Worm (Caenorhabditis elegans) whole organism, L4 larva: ENCODE results near the gene pot-1.
A peak's percentile ranks its signal among the peaks of the same experiment; 100 is the strongest.

ENCODE experiments used
- ama-1 ChIP-seq: fragments of 150-350 bp; optimal IDR thresholded peaks from 2 replicates; lab custom pipeline; 2014; ENCODE audit warnings: inconsistent platforms, mixed read lengths
- ceh-62 ChIP-seq: sonication (generic microtip); optimal IDR thresholded peaks from 2 replicates; lab custom pipeline; 2017; ENCODE audit warnings: missing biosample characterization, missing genetic modification characterization
- dpl-1 ChIP-seq: fragments of 150-350 bp; optimal IDR thresholded peaks from 2 replicates; lab custom pipeline; 2014; ENCODE audit warnings: missing biosample characterization, missing genetic modification reagents, missing genetic modification characterization
- hlh-11 ChIP-seq: fragments of 200-800 bp; sonication (Bioruptor generic); optimal IDR thresholded peaks from 2 replicates; lab custom pipeline; 2018; ENCODE audit warnings: mild to moderate bottlenecking, missing genetic modification characterization, missing compliant biosample characterization
- lim-7 ChIP-seq: fragments of 200-800 bp; sonication (Bioruptor generic); IDR thresholded peaks from 2 replicates; pipeline ENCODE4 v1.3.6; 2022; ENCODE audit warnings: missing genetic modification characterization, missing compliant biosample characterization
- mdl-1 ChIP-seq, 2 experiments: fragments of 150-350 bp in 1 of 2; sonication (generic microtip) in 1 of 2; optimal IDR thresholded peaks; 2 replicates each; lab custom pipeline; 2014 to 2017; ENCODE audit warnings: missing biosample characterization in 2 of 2, missing genetic modification characterization in 2 of 2
- mxl-2 ChIP-seq: fragments of 200-800 bp; sonication (Bioruptor generic); conservative IDR thresholded peaks from 2 replicates; pipeline ENCODE4 v1.3.6; 2022; ENCODE audit warnings: missing genetic modification reagents, missing genetic modification characterization, missing compliant biosample characterization
- pha-4 ChIP-seq, 2 experiments: fragments of 150-350 bp in 1 of 2; fragments of 200-800 bp in 1 of 2; sonication (Bioruptor generic) in 1 of 2; IDR thresholded peaks in 1 of 2; optimal IDR thresholded peaks in 1 of 2; 2 replicates each; pipeline versions ENCODE4 v1.3.6 to Lab custom; 2014 to 2022; ENCODE audit warnings: missing genetic modification characterization in 2 of 2, missing genetic modification reagents in 2 of 2, missing biosample characterization in 1 of 2, missing compliant biosample characterization in 1 of 2
- spr-1 ChIP-seq: sonication (generic microtip); optimal IDR thresholded peaks from 2 replicates; lab custom pipeline; 2016; ENCODE audit warnings: mild to moderate bottlenecking, missing genetic modification characterization, missing compliant biosample characterization
- unc-62 ChIP-seq, 3 experiments: fragments of 150-350 bp in 1 of 3; sonication (generic microtip); optimal IDR thresholded peaks in 2 of 3; peaks in 1 of 3; 1 replicate in 1 of 3; 2 replicates in 2 of 3; lab custom pipeline; 2014 to 2017; ENCODE audit warnings: missing biosample characterization in 3 of 3, missing genetic modification characterization in 3 of 3, missing genetic modification reagents in 3 of 3, missing genotype in 1 of 3
- zag-1 ChIP-seq: fragments of 150-350 bp; optimal IDR thresholded peaks from 2 replicates; lab custom pipeline; 2014; ENCODE audit warnings: missing biosample characterization, missing genetic modification characterization

ce11 chrIII:7180613-7181012 is 47.1 kb upstream of the pot-1 start, which contains the start of gene ndab-2:
- TF ChIP-seq mdl-1 (tag; optimal IDR thresholded peaks at IDR 0.05; lab: Kevin White, UChicago) (no peak), unc-62 (GFP tag; optimal IDR thresholded peaks at IDR 0.05 in 1 of 2; lab: Kevin White, UChicago) (peak in 1 of 2 experiments; percentile 17), unc-62 (tag; optimal IDR thresholded peaks at IDR 0.05; lab: Kevin White, UChicago) (no peak), dpl-1 (no peak), mxl-2 (GFP tag; lab: Robert Waterston, UW) (no peak), ama-1 (lab: Kevin White, UChicago) (peak; percentile 82), pha-4 (GFP tag; IDR thresholded peaks at IDR 0.05; lab: Robert Waterston, UW) (peak; percentile 52), pha-4 (tag; optimal IDR thresholded peaks at IDR 0.05; lab: Kevin White, UChicago) (no peak), ceh-62 (tag; lab: Kevin White, UChicago) (no peak), hlh-11 (tag; lab: Kevin White, UChicago) (no peak), zag-1 (tag; lab: Kevin White, UChicago) (no peak), lim-7 (GFP tag; lab: Robert Waterston, UW) (no peak; the same call in 1 of the 2 replicates), spr-1 (tag; lab: Kevin White, UChicago) (no peak)
